Fruit fly (Drosophila melanogaster) whole organism, embryonic: ENCODE measurements around the gene Mtr3.

Experiments used
- Atf3 ChIP-seq: fragments of 200-800 bp; sonication (Bioruptor generic); optimal IDR thresholded peaks from 3 replicates; lab custom pipeline; 2016; ENCODE audit warnings: missing biosample characterization, missing genetic modification characterization
- BtbVII ChIP-seq: fragments of 200-800 bp; sonication (Bioruptor generic); optimal IDR thresholded peaks from 3 replicates; lab custom pipeline; 2017; ENCODE audit warnings: missing biosample characterization, mild to moderate bottlenecking, missing genetic modification characterization
- CG12659 ChIP-seq: fragments of 200-800 bp; sonication (Bioruptor generic); optimal IDR thresholded peaks from 3 replicates; lab custom pipeline; 2017; ENCODE audit warnings: mild to moderate bottlenecking, missing biosample characterization, missing genetic modification reagents, missing genetic modification characterization
- CG14860 ChIP-seq: fragments of 200-800 bp; sonication (Bioruptor generic); IDR thresholded peaks from 3 replicates; pipeline ENCODE4 v1.3.6; 2022; ENCODE audit warnings: missing biosample characterization, missing genetic modification characterization; ENCODE audit not compliant: partially characterized antibody
- CG18011 ChIP-seq: fragments of 200-800 bp; sonication (Bioruptor generic); optimal IDR thresholded peaks from 2 replicates; lab custom pipeline; 2017; ENCODE audit warnings: missing biosample characterization, missing genetic modification characterization, mild to moderate bottlenecking, moderate library complexity, missing genotype
- CG2875 ChIP-seq: fragments of 200-800 bp; sonication (Bioruptor generic); optimal IDR thresholded peaks from 2 replicates; lab custom pipeline; 2017; ENCODE audit warnings: missing biosample characterization, mild to moderate bottlenecking, missing genetic modification characterization, missing genetic modification reagents
- CG30403 ChIP-seq: fragments of 200-800 bp; sonication (Bioruptor generic); optimal IDR thresholded peaks from 3 replicates; lab custom pipeline; 2016; ENCODE audit warnings: missing biosample characterization, missing genetic modification characterization
- CG3407 ChIP-seq: fragments of 200-800 bp; sonication (Bioruptor generic); optimal IDR thresholded peaks from 2 replicates; lab custom pipeline; 2018; ENCODE audit warnings: missing biosample characterization, mild to moderate bottlenecking, missing genetic modification characterization
- CG34224 ChIP-seq: fragments of 200-800 bp; sonication (Bioruptor generic); IDR thresholded peaks from 3 replicates; pipeline ENCODE4 v1.3.6; 2022; ENCODE audit warnings: missing biosample characterization, missing genetic modification characterization; ENCODE audit not compliant: partially characterized antibody
- CG43689 ChIP-seq: fragments of 200-800 bp; sonication (Bioruptor generic); IDR thresholded peaks from 2 replicates; pipeline ENCODE4 v1.3.6; 2022; ENCODE audit warnings: missing biosample characterization, missing genetic modification characterization
- CG4707 ChIP-seq: fragments of 200-800 bp; sonication (Bioruptor generic); optimal IDR thresholded peaks from 2 replicates; lab custom pipeline; 2018; ENCODE audit warnings: missing biosample characterization, mild to moderate bottlenecking, missing genetic modification characterization, moderate library complexity
- CG4730 ChIP-seq: fragments of 200-800 bp; sonication (Bioruptor generic); IDR thresholded peaks from 2 replicates; pipeline ENCODE4 v1.3.6; 2022; ENCODE audit warnings: missing biosample characterization, missing genetic modification characterization
- CG6272 ChIP-seq: fragments of 200-800 bp; sonication (Bioruptor generic); IDR thresholded peaks from 2 replicates; pipeline ENCODE4 v1.3.6; 2022; ENCODE audit warnings: missing biosample characterization, missing genetic modification characterization
- CG8089 ChIP-seq: fragments of 200-800 bp; sonication (Bioruptor generic); optimal IDR thresholded peaks from 3 replicates; lab custom pipeline; 2016; ENCODE audit warnings: missing biosample characterization, missing genetic modification characterization
- CG8290 ChIP-seq, 3 experiments: fragments of 200-800 bp; sonication (Bioruptor generic); optimal IDR thresholded peaks; 2 replicates each; lab custom pipeline; 2016 to 2019; ENCODE audit warnings: missing biosample characterization in 3 of 3, missing genetic modification characterization in 3 of 3, mild to moderate bottlenecking in 2 of 3, moderate library complexity in 1 of 3
- CG9609 ChIP-seq: fragments of 200-800 bp; sonication (Bioruptor generic); optimal IDR thresholded peaks from 3 replicates; lab custom pipeline; 2016; ENCODE audit warnings: missing biosample characterization, missing genetic modification characterization
- CG9932 ChIP-seq: fragments of 200-800 bp; sonication (Bioruptor generic); IDR thresholded peaks from 2 replicates; pipeline ENCODE4 v1.3.6; 2022; ENCODE audit warnings: missing biosample characterization, missing genetic modification characterization
- CTCF ChIP-seq: fragments of 200-800 bp; sonication (Bioruptor generic); optimal IDR thresholded peaks from 2 replicates; lab custom pipeline; 2017; ENCODE audit warnings: missing biosample characterization, mild to moderate bottlenecking, missing genetic modification characterization, moderate library complexity
- Chrac-16 ChIP-seq: fragments of 200-800 bp; sonication (Bioruptor generic); optimal IDR thresholded peaks from 3 replicates; lab custom pipeline; 2016; ENCODE audit warnings: missing biosample characterization, missing genetic modification characterization
- Dll ChIP-seq: fragments of 200-800 bp; sonication (Bioruptor generic); IDR thresholded peaks from 4 replicates; pipeline ENCODE4 v1.3.6; 2022; ENCODE audit warnings: missing biosample characterization, missing genetic modification characterization; ENCODE audit not compliant: partially characterized antibody
- Dref ChIP-seq: fragments of 200-800 bp; sonication (Bioruptor generic); IDR thresholded peaks from 2 replicates; pipeline ENCODE4 v1.3.6; 2022; ENCODE audit warnings: missing biosample characterization, missing genetic modification characterization
- ERR ChIP-seq: fragments of 200-800 bp; sonication (Bioruptor generic); optimal IDR thresholded peaks from 2 replicates; lab custom pipeline; 2016; ENCODE audit warnings: missing biosample characterization, missing genetic modification characterization
- Ets97D ChIP-seq: fragments of 200-800 bp; sonication (Bioruptor generic); optimal IDR thresholded peaks from 3 replicates; lab custom pipeline; 2016; ENCODE audit warnings: missing biosample characterization, missing genetic modification characterization
- Lpt ChIP-seq: fragments of >200 bp; optimal IDR thresholded peaks from 2 replicates; lab custom pipeline; 2018; ENCODE audit warnings: missing biosample characterization, missing genetic modification characterization
- Nf-YB ChIP-seq: fragments of 200-800 bp; sonication (Bioruptor generic); optimal IDR thresholded peaks from 3 replicates; lab custom pipeline; 2019; ENCODE audit warnings: missing biosample characterization, mild to moderate bottlenecking, missing genetic modification characterization, moderate library complexity
- NfI ChIP-seq: fragments of 200-800 bp; sonication (Bioruptor generic); optimal IDR thresholded peaks from 3 replicates; lab custom pipeline; 2018; ENCODE audit warnings: missing biosample characterization, mild to moderate bottlenecking, missing genetic modification characterization, moderate library complexity
- Optix ChIP-seq: fragments of 200-800 bp; sonication (Bioruptor generic); IDR thresholded peaks from 3 replicates; pipeline ENCODE4 v1.3.6; 2022; ENCODE audit warnings: missing biosample characterization, missing genetic modification characterization
- Scr ChIP-seq: fragments of 200-800 bp; sonication (Bioruptor generic); IDR thresholded peaks from 2 replicates; pipeline ENCODE4 v1.3.6; 2022; ENCODE audit warnings: missing biosample characterization, missing genetic modification characterization; ENCODE audit not compliant: partially characterized antibody
- Sin3A ChIP-seq: fragments of >200 bp; optimal IDR thresholded peaks from 2 replicates; lab custom pipeline; 2018
- Sox100B ChIP-seq: fragments of 200-800 bp; sonication (Bioruptor generic); optimal IDR thresholded peaks from 3 replicates; lab custom pipeline; 2018; ENCODE audit warnings: missing biosample characterization, mild to moderate bottlenecking, missing genetic modification characterization
- YL-1 ChIP-seq: fragments of 200-800 bp; sonication (Bioruptor generic); optimal IDR thresholded peaks from 3 replicates; lab custom pipeline; 2017; ENCODE audit warnings: missing biosample characterization, mild to moderate bottlenecking, missing genetic modification characterization
- chinmo ChIP-seq: fragments of 200-800 bp; sonication (Bioruptor generic); IDR thresholded peaks from 4 replicates; pipeline ENCODE4 v1.3.6; 2022; ENCODE audit warnings: missing biosample characterization, missing genetic modification characterization; ENCODE audit not compliant: partially characterized antibody
- ci ChIP-seq: fragments of 200-800 bp; sonication (Bioruptor generic); IDR thresholded peaks from 3 replicates; pipeline ENCODE4 v1.3.6; 2022; ENCODE audit warnings: missing biosample characterization, missing genetic modification characterization
- cwo ChIP-seq: fragments of 200-800 bp; sonication (Bioruptor generic); optimal IDR thresholded peaks from 3 replicates; lab custom pipeline; 2017; ENCODE audit warnings: missing biosample characterization, missing genetic modification characterization, mild to moderate bottlenecking, moderate library complexity, missing genetic modification reagents
- dati ChIP-seq: fragments of 200-800 bp; sonication (Bioruptor generic); IDR thresholded peaks from 2 replicates; pipeline ENCODE4 v1.3.6; 2022; ENCODE audit warnings: missing biosample characterization, missing genetic modification characterization
- fd64A ChIP-seq: fragments of 200-800 bp; sonication (Bioruptor generic); optimal IDR thresholded peaks from 3 replicates; lab custom pipeline; 2018; ENCODE audit warnings: missing biosample characterization, mild to moderate bottlenecking, missing genetic modification characterization
- grau ChIP-seq: fragments of 200-800 bp; optimal IDR thresholded peaks from 3 replicates; lab custom pipeline; 2019; ENCODE audit warnings: missing biosample characterization, mild to moderate bottlenecking, missing genetic modification characterization, moderate library complexity
- jigr1 ChIP-seq: fragments of 200-800 bp; sonication (Bioruptor generic); IDR thresholded peaks from 3 replicates; pipeline ENCODE4 v1.3.6; 2022; ENCODE audit warnings: missing biosample characterization, missing genetic modification characterization
- mam ChIP-seq: fragments of 200-800 bp; sonication (Bioruptor generic); optimal IDR thresholded peaks from 3 replicates; lab custom pipeline; 2016; ENCODE audit warnings: missing biosample characterization, missing genetic modification characterization
- nerfin-2 ChIP-seq: fragments of 200-800 bp; sonication (Bioruptor generic); IDR thresholded peaks from 2 replicates; pipeline ENCODE4 v1.3.6; 2022; ENCODE audit warnings: missing biosample characterization, missing genetic modification characterization; ENCODE audit not compliant: partially characterized antibody
- phol ChIP-seq: fragments of 200-800 bp; sonication (Bioruptor generic); optimal IDR thresholded peaks from 3 replicates; lab custom pipeline; 2018; ENCODE audit warnings: missing biosample characterization, mild to moderate bottlenecking, missing genetic modification characterization, moderate library complexity
- pita ChIP-seq: fragments of 200-800 bp; sonication (Bioruptor generic); optimal IDR thresholded peaks from 2 replicates; lab custom pipeline; 2017; ENCODE audit warnings: missing biosample characterization, mild to moderate bottlenecking, missing genetic modification characterization
- prd ChIP-seq, 3 experiments: fragments of >200 bp in 2 of 3; fragments of 200-800 bp in 1 of 3; sonication (Bioruptor generic) in 1 of 3; optimal IDR thresholded peaks in 2 of 3; IDR thresholded peaks in 1 of 3; 2 replicates in 2 of 3; 3 replicates in 1 of 3; pipeline versions ENCODE4 v1.3.6 to Lab custom; 2017 to 2022; ENCODE audit warnings: missing biosample characterization in 1 of 3, missing genetic modification characterization in 1 of 3
- salm ChIP-seq: fragments of 200-800 bp; sonication (Bioruptor generic); optimal IDR thresholded peaks from 2 replicates; lab custom pipeline; 2018; ENCODE audit warnings: missing biosample characterization, mild to moderate bottlenecking, missing genetic modification characterization
- sim ChIP-seq: fragments of 200-800 bp; sonication (Bioruptor generic); IDR thresholded peaks from 2 replicates; pipeline ENCODE4 v1.3.6; 2022; ENCODE audit warnings: missing biosample characterization, missing genetic modification characterization
- sna ChIP-seq: fragments of 200-800 bp; sonication (Bioruptor generic); IDR thresholded peaks from 2 replicates; pipeline ENCODE4 v1.3.6; 2022; ENCODE audit warnings: missing biosample characterization, missing genetic modification characterization; ENCODE audit not compliant: partially characterized antibody
- stwl ChIP-seq: fragments of 200-800 bp; sonication (Bioruptor generic); optimal IDR thresholded peaks from 3 replicates; lab custom pipeline; 2018; ENCODE audit warnings: missing biosample characterization, mild to moderate bottlenecking, missing genetic modification characterization, moderate library complexity
- trh ChIP-seq: fragments of 200-800 bp; sonication (Bioruptor generic); optimal IDR thresholded peaks from 2 replicates; lab custom pipeline; 2016; ENCODE audit warnings: missing biosample characterization, missing genetic modification characterization
- vfl ChIP-seq: fragments of 200-800 bp; sonication (Bioruptor generic); optimal IDR thresholded peaks from 2 replicates; lab custom pipeline; 2016; ENCODE audit warnings: missing biosample characterization, missing genetic modification characterization

Gene Mtr3

DNA sequence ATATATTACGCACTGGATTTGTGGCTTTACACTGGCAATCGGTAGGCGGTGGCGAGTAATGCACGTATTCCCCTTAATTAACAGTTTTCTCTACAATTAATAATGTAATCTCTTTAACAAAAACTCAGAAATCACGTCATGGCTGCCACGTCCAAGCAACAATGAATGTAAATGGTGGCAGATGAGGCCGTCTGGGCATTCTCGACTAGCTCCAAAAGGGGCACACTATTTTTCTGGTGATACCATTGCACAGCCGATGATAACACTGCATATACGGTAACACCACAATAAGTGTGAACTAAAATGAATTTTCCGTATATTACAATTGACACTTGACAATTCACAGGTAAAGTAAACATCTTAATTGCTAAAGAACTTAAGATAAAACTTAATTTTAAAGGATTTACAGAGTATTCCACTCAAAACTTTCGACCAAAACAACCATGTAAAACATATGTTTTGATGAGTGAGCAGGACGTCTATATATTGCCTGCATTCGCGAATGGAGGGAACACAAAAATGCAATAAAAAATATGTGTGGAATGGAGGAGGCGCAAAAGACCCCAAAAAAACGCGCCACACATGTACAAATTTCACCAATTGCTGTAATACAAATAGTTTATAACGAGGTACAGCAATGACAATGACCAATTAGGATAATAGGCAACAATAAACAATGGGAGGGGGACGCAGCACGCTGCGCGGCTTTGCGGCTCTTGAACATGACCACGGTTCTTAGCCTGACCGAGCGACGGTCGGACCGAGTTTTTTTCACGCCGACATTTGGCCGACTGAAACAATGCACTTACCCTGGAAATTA is 4.1 kb downstream of the Mtr3 start (continued):
- TF ChIP-seq Optix (GFP tag; lab: Robert Waterston, UW) (no peak), NfI (GFP tag; lab: Kevin White, UChicago) (peak; percentile 36), CG3407 (GFP tag; lab: Kevin White, UChicago) (no peak), Ets97D (GFP tag; lab: Kevin White, UChicago) (peak; percentile 64), CG9932 (peak; percentile 39), chinmo (peak; percentile 77; the same call in 2 of the 4 replicates), vfl (GFP tag; lab: Kevin White, UChicago) (no peak), mam (GFP tag; lab: Kevin White, UChicago) (no peak), CG34224 (GFP tag; lab: Robert Waterston, UW) (no peak), ERR (GFP tag; lab: Kevin White, UChicago) (no peak), CTCF (GFP tag; lab: Kevin White, UChicago) (peak; percentile 9), CG4730 (GFP tag; lab: Robert Waterston, UW) (no peak), dati (GFP tag; lab: Robert Waterston, UW) (no peak), fd64A (GFP tag; lab: Kevin White, UChicago) (no peak), jigr1 (GFP tag; lab: Robert Waterston, UW) (no peak), Nf-YB (GFP tag; lab: Kevin White, UChicago) (no peak), CG6272 (GFP tag; lab: Robert Waterston, UW) (no peak), Lpt (no peak), sim (GFP tag; lab: Robert Waterston, UW) (no peak), CG12659 (GFP tag; lab: Kevin White, UChicago) (peak; percentile 61), CG43689 (no peak), Dll (no peak), Sox100B (GFP tag; lab: Kevin White, UChicago) (no peak), CG18011 (GFP tag; lab: Kevin White, UChicago) (no peak), phol (tag; lab: Kevin White, UChicago) (peak; percentile 89), CG14860 (GFP tag; lab: Robert Waterston, UW) (no peak), YL-1 (GFP tag; lab: Kevin White, UChicago) (peak; percentile 77), CG8290 (GFP tag; optimal IDR thresholded peaks at IDR 0.05; lab: Kevin White, UChicago) (no peak), CG8290 (tag; optimal IDR thresholded peaks at IDR 0.05; lab: Kevin White, UChicago) (no peak), sna (no peak), Dref (GFP tag; lab: Robert Waterston, UW) (peak; percentile 51), Chrac-16 (GFP tag; lab: Kevin White, UChicago) (no peak), Sin3A (lab: Kevin White, UChicago) (peak; percentile 28), cwo (GFP tag; lab: Kevin White, UChicago) (no peak), pita (no peak), CG2875 (no peak), salm (no peak), Atf3 (no peak), trh (GFP tag; lab: Kevin White, UChicago) (no peak), CG8089 (GFP tag; lab: Kevin White, UChicago) (no peak), CG9609 (GFP tag; lab: Kevin White, UChicago) (no peak), stwl (tag; lab: Kevin White, UChicago) (peak; percentile 71), BtbVII (GFP tag; lab: Kevin White, UChicago) (peak; percentile 29), grau (tag; lab: Kevin White, UChicago) (peak; percentile 34), nerfin-2 (GFP tag; lab: Robert Waterston, UW) (no peak), CG4707 (peak; percentile 32), ci (GFP tag; lab: Robert Waterston, UW) (peak; percentile 59; the same call in 2 of the 3 replicates), CG30403 (no peak), Scr (GFP tag; lab: Robert Waterston, UW) (0 out of 2 replicates have a peak, but pooled peaks have one; percentile 17), prd (optimal IDR thresholded peaks at IDR 0.05; lab: Kevin White, UChicago) (no peak), prd (GFP tag; IDR thresholded peaks at IDR 0.05; lab: Robert Waterston, UW) (no peak)
